Worm (Caenorhabditis elegans): ENCODE measurements around the gene snx-14.

ce11 chrII:13492948-13493347 is 38.1 kb downstream of the snx-14 start, which contains the start of gene F45H10.2:
- TF ChIP-seq tlp-1 (tag; optimal IDR thresholded peaks at IDR 0.05) (no peak), snpc-4 (tag; optimal IDR thresholded peaks at IDR 0.05) (no peak), elt-3 (tag; optimal IDR thresholded peaks at IDR 0.05) (no peak), ama-1 (optimal IDR thresholded peaks at IDR 0.05) (no peak), nhr-76 (tag; optimal IDR thresholded peaks at IDR 0.05) (no peak), mdl-1 (tag; optimal IDR thresholded peaks at IDR 0.05) (no peak), tbx-2 (tag; optimal IDR thresholded peaks at IDR 0.05) (no peak), unc-62 (GFP tag; optimal IDR thresholded peaks at IDR 0.05) (no peak), nhr-11 (tag; optimal IDR thresholded peaks at IDR 0.05) (no peak)

All from whole organism, L1 larva.